Worm (Caenorhabditis elegans) whole organism, L4 larva: ENCODE data around the gene dpl-1.

Experiments used
- F49E8.2 ChIP-seq: sonication (generic microtip); optimal IDR thresholded peaks from 2 replicates; lab custom pipeline; 2016; ENCODE audit warnings: missing compliant biosample characterization, mild to moderate bottlenecking, missing genetic modification characterization, borderline replicate concordance
- T26A8.4 ChIP-seq: fragments of 200-800 bp; sonication (Bioruptor generic); IDR thresholded peaks from 2 replicates; pipeline ENCODE4 v1.3.6; 2022; ENCODE audit warnings: missing genetic modification characterization, missing compliant biosample characterization
- Y5F2A.4 ChIP-seq: fragments of 200-800 bp; sonication (Bioruptor generic); optimal IDR thresholded peaks from 2 replicates; lab custom pipeline; 2018; ENCODE audit warnings: mild to moderate bottlenecking, missing genetic modification characterization, missing compliant biosample characterization
- ZK546.5 ChIP-seq, 2 experiments: sonication (generic microtip); optimal IDR thresholded peaks; 2 replicates each; lab custom pipeline; 2017; ENCODE audit warnings: missing biosample characterization in 2 of 2, missing genetic modification characterization in 2 of 2
- aha-1 ChIP-seq: fragments of 150-350 bp; peaks from one replicate; lab custom pipeline; 2014; ENCODE audit warnings: missing biosample characterization, missing genetic modification characterization
- ama-1 ChIP-seq: fragments of 150-350 bp; optimal IDR thresholded peaks from 2 replicates; lab custom pipeline; 2014; ENCODE audit warnings: inconsistent platforms, mixed read lengths
- ces-1 ChIP-seq: fragments of 150-350 bp; sonication (generic microtip); optimal IDR thresholded peaks from 4 replicates; lab custom pipeline; 2014; ENCODE audit warnings: missing biosample characterization, missing genetic modification reagents, missing genetic modification characterization
- cey-2 ChIP-seq: sonication (generic microtip); optimal IDR thresholded peaks from 3 replicates; lab custom pipeline; 2017; ENCODE audit warnings: missing genetic modification characterization, mild to moderate bottlenecking, missing compliant biosample characterization, antibody characterized with exemption, borderline replicate concordance; ENCODE audit not compliant: insufficient read depth
- ctbp-1 ChIP-seq: fragments of 200-800 bp; sonication (Bioruptor generic); IDR thresholded peaks from 2 replicates; pipeline ENCODE4 v1.3.6; 2022; ENCODE audit warnings: missing genetic modification reagents, missing genetic modification characterization, missing compliant biosample characterization
- daf-16 ChIP-seq, 3 experiments: sonication (generic microtip); optimal IDR thresholded peaks; 2 replicates each; lab custom pipeline; 2016 to 2017; ENCODE audit warnings: missing genetic modification characterization in 3 of 3, missing genetic modification reagents in 3 of 3, mild to moderate bottlenecking in 2 of 3, missing compliant biosample characterization in 2 of 3, missing biosample characterization in 1 of 3, moderate library complexity in 1 of 3
- dve-1 ChIP-seq: sonication (generic microtip); optimal IDR thresholded peaks from 2 replicates; lab custom pipeline; 2017; ENCODE audit warnings: antibody characterized with exemption, mild to moderate bottlenecking, missing genetic modification characterization, missing compliant biosample characterization; ENCODE audit not compliant: insufficient read depth
- egl-43 ChIP-seq: fragments of 200-800 bp; sonication (Bioruptor generic); IDR thresholded peaks from 2 replicates; pipeline ENCODE4 v1.3.6; 2022; ENCODE audit warnings: missing genetic modification reagents, missing genetic modification characterization, missing compliant biosample characterization
- hif-1 ChIP-seq, 2 experiments: sonication (generic microtip); optimal IDR thresholded peaks; 2 replicates each; lab custom pipeline; 2016 to 2017; ENCODE audit warnings: missing compliant biosample characterization in 2 of 2, missing genetic modification characterization in 2 of 2, missing genetic modification reagents in 2 of 2, missing genotype in 2 of 2, mild to moderate bottlenecking in 1 of 2
- jun-1 ChIP-seq: fragments of 150-350 bp; optimal IDR thresholded peaks from 2 replicates; lab custom pipeline; 2014; ENCODE audit warnings: missing biosample characterization, missing genetic modification reagents, missing genetic modification characterization
- lin-1 ChIP-seq: fragments of 200-800 bp; sonication (Bioruptor generic); IDR thresholded peaks from 2 replicates; pipeline ENCODE4 v1.3.6; 2022; ENCODE audit warnings: missing genetic modification reagents, missing genetic modification characterization, missing compliant biosample characterization
- lin-29 ChIP-seq: fragments of 200-800 bp; sonication (Bioruptor generic); IDR thresholded peaks from 2 replicates; pipeline ENCODE4 v1.3.6; 2022; ENCODE audit warnings: missing genetic modification reagents, missing genetic modification characterization, missing compliant biosample characterization
- madf-5 ChIP-seq, 2 experiments: fragments of 200-800 bp; sonication (Bioruptor generic); IDR thresholded peaks; 2 replicates each; pipeline ENCODE4 v1.3.6; 2022; ENCODE audit warnings: missing compliant biosample characterization in 2 of 2, missing genetic modification characterization in 2 of 2
- madf-9 ChIP-seq: fragments of 200-800 bp; sonication (Bioruptor generic); conservative IDR thresholded peaks from 2 replicates; pipeline ENCODE4 v1.3.6; 2022; ENCODE audit warnings: missing genetic modification reagents, missing genetic modification characterization, missing compliant biosample characterization
- mdl-1 ChIP-seq, 2 experiments: fragments of 150-350 bp in 1 of 2; sonication (generic microtip) in 1 of 2; optimal IDR thresholded peaks; 2 replicates each; lab custom pipeline; 2014 to 2017; ENCODE audit warnings: missing biosample characterization in 2 of 2, missing genetic modification characterization in 2 of 2
- mep-1 ChIP-seq: fragments of 150-350 bp; sonication (generic microtip); optimal IDR thresholded peaks from 3 replicates; lab custom pipeline; 2014; ENCODE audit warnings: missing biosample characterization, missing genetic modification characterization
- mxl-2 ChIP-seq: fragments of 200-800 bp; sonication (Bioruptor generic); conservative IDR thresholded peaks from 2 replicates; pipeline ENCODE4 v1.3.6; 2022; ENCODE audit warnings: missing genetic modification reagents, missing genetic modification characterization, missing compliant biosample characterization
- nhr-102 ChIP-seq: sonication (generic microtip); optimal IDR thresholded peaks from 2 replicates; lab custom pipeline; 2016; ENCODE audit warnings: mild to moderate bottlenecking, missing genetic modification characterization, moderate library complexity, missing compliant biosample characterization
- nhr-237 ChIP-seq: sonication (generic microtip); optimal IDR thresholded peaks from 2 replicates; lab custom pipeline; 2017; ENCODE audit warnings: missing biosample characterization, missing genetic modification characterization
- nhr-6 ChIP-seq: fragments of 150-350 bp; optimal IDR thresholded peaks from 2 replicates; lab custom pipeline; 2014; ENCODE audit warnings: missing biosample characterization, missing genetic modification characterization
- nhr-76 ChIP-seq: fragments of 150-350 bp; optimal IDR thresholded peaks from 2 replicates; lab custom pipeline; 2014; ENCODE audit warnings: missing biosample characterization, missing genetic modification characterization
- pha-4 ChIP-seq, 2 experiments: fragments of 150-350 bp in 1 of 2; fragments of 200-800 bp in 1 of 2; sonication (Bioruptor generic) in 1 of 2; IDR thresholded peaks in 1 of 2; optimal IDR thresholded peaks in 1 of 2; 2 replicates each; pipeline versions ENCODE4 v1.3.6 to Lab custom; 2014 to 2022; ENCODE audit warnings: missing genetic modification characterization in 2 of 2, missing genetic modification reagents in 2 of 2, missing biosample characterization in 1 of 2, missing compliant biosample characterization in 1 of 2
- saeg-2 ChIP-seq: fragments of 200-800 bp; sonication (Bioruptor generic); IDR thresholded peaks from 2 replicates; pipeline ENCODE4 v1.3.6; 2022; ENCODE audit warnings: missing genetic modification reagents, missing genetic modification characterization, missing compliant biosample characterization
- skn-1 ChIP-seq: fragments of 150-350 bp; optimal IDR thresholded peaks from 2 replicates; lab custom pipeline; 2014; ENCODE audit warnings: missing biosample characterization, missing genetic modification characterization
- spr-3 ChIP-seq: fragments of 200-800 bp; sonication (Bioruptor generic); optimal IDR thresholded peaks from 2 replicates; lab custom pipeline; 2018; ENCODE audit warnings: mild to moderate bottlenecking, missing genetic modification characterization, missing compliant biosample characterization
- vab-7 ChIP-seq: fragments of 200-800 bp; sonication (Bioruptor generic); IDR thresholded peaks from 2 replicates; pipeline ENCODE4 v1.3.6; 2022; ENCODE audit warnings: missing genetic modification reagents, missing genetic modification characterization, missing compliant biosample characterization

The dpl-1 gene

DNA sequence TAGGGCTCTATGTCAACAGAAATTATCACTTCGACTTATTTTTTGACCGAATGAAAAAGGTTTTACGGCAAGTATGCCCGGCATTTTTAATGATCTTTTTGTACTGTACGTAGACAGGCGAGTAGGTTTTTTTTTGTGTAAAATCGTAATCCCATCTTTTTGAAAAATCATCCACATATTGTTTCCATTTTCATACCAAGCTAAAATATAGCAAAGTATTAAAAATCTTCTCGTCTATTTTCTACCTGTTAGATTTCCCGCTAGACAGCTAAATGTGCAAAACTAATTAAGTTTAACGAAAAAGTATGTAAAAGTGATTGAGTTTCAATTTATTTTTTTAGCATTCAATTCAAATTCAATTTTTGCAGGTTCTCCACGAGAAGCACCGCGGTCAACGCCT is 38.3 kb upstream of the dpl-1 start, which contains the start of gene C16D2.1:
Gene C16D2.1, plus strand, starts transcription at position 301 of the 400 bp plus-strand sequence.
- no peak for TF ChIP-seq Y5F2A.4
- no peak for TF ChIP-seq mxl-2
- TF ChIP-seq jun-1 (tag; lab: Kevin White, UChicago): peak; percentile 75
- TF ChIP-seq nhr-237 (tag; lab: Kevin White, UChicago): no peak
- TF ChIP-seq, all 104 proteins: peak for 1

- TF ChIP-seq nhr-102 (tag; lab: Kevin White, UChicago): no peak
- TF ChIP-seq nhr-76: no peak
- peak; percentile 48 for TF ChIP-seq mep-1 (tag; lab: Kevin White, UChicago)
- TF ChIP-seq egl-43 (GFP tag; lab: Robert Waterston, UW): no peak
- peak; percentile 18 for TF ChIP-seq Y5F2A.4
- no peak for TF ChIP-seq lin-1
- peak; percentile 92 for TF ChIP-seq jun-1 (tag; lab: Kevin White, UChicago)
- no peak for TF ChIP-seq nhr-6 (tag; lab: Kevin White, UChicago)
- TF ChIP-seq ama-1 (lab: Kevin White, UChicago): no peak
- TF ChIP-seq vab-7 (GFP tag; lab: Robert Waterston, UW): no peak
- TF ChIP-seq skn-1: no peak
Measured at ce11 chrII:9132338-9132737, 37.4 kb upstream of the dpl-1 start.

DNA sequence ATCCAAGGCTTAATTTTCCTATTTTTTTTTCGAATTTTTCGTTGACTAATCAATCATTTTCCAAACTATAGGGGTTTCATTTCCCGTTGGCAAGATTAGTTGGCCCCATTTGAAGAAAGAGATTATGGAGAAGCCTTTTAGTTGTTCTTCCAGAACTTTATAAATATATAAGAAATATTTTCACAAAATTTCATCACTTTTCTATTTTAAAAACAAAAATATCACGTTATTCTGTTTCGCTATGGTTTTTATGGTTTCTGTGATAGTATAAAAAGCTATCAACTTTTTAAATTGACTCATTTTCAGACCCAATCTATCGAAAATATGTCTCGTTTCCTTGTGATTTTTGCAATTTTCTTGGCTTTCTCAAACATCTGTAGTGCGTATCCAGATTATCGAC is 33.8 kb upstream of the dpl-1 start, which contains the start of gene nlp-78:
Gene nlp-78, plus strand, starts transcription at position 301 of the 400 bp plus-strand sequence.
- TF ChIP-seq egl-43 (GFP tag; lab: Robert Waterston, UW): no peak
- TF ChIP-seq vab-7 (GFP tag; lab: Robert Waterston, UW): no peak
- no peak for TF ChIP-seq madf-5 (GFP tag; IDR thresholded peaks at IDR 0.05; lab: Robert Waterston, UW)
- no peak for TF ChIP-seq nhr-76
- no peak for TF ChIP-seq daf-16 (GFP tag; optimal IDR thresholded peaks at IDR 0.05; lab: Kevin White, UChicago)
- TF ChIP-seq daf-16 (tag; optimal IDR thresholded peaks at IDR 0.05; lab: Kevin White, UChicago): no peak
- no peak for TF ChIP-seq ZK546.5 (tag; optimal IDR thresholded peaks at IDR 0.05; lab: Kevin White, UChicago)
- no peak for TF ChIP-seq mdl-1 (tag; optimal IDR thresholded peaks at IDR 0.05; lab: Kevin White, UChicago)
- TF ChIP-seq hif-1 (tag; optimal IDR thresholded peaks at IDR 0.05; lab: Kevin White, UChicago): no peak
- TF ChIP-seq T26A8.4 (GFP tag; lab: Robert Waterston, UW): no peak
- TF ChIP-seq aha-1 (tag; lab: Kevin White, UChicago): no peak

DNA sequence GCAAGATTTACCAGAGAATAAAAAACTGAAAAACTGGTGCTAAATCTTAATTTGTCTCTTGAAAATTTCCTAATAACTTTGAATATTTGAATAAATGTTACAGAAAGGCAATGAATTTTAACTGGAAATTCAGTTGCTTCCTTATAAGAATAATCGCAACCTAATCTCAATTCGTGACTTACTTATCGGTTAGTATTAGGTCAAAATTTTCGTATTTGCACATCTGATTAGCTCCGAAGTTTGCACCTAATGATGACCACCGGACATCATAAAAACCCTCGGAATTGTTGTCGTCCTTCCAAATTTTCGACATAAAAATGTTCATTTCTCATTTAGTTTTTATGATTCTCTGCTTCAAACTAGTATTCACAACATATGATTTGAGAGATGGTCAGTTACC is 31.9 kb upstream of the dpl-1 start, which contains the start of gene C16D2.3:
Gene C16D2.3, plus strand, starts transcription at position 301 of the 400 bp plus-strand sequence.
- TF ChIP-seq spr-3 (GFP tag; lab: Kevin White, UChicago): no peak
- TF ChIP-seq dve-1 (tag; lab: Kevin White, UChicago): no peak
- no peak for TF ChIP-seq madf-9 (GFP tag; lab: Robert Waterston, UW)
- TF ChIP-seq F49E8.2 (tag; lab: Kevin White, UChicago): no peak
- TF ChIP-seq lin-29 (GFP tag; lab: Robert Waterston, UW): no peak
- no peak for TF ChIP-seq pha-4 (GFP tag; IDR thresholded peaks at IDR 0.05; lab: Robert Waterston, UW)
- TF ChIP-seq pha-4 (tag; optimal IDR thresholded peaks at IDR 0.05; lab: Kevin White, UChicago): no peak
- TF ChIP-seq madf-5 (GFP tag; IDR thresholded peaks at IDR 0.05; lab: Robert Waterston, UW): no peak
- TF ChIP-seq, all 104 proteins: peak for 0

- TF ChIP-seq ces-1 (GFP tag; lab: Kevin White, UChicago): no peak
- TF ChIP-seq madf-5 (GFP tag; IDR thresholded peaks at IDR 0.05; lab: Robert Waterston, UW): no peak
- TF ChIP-seq saeg-2 (GFP tag; lab: Robert Waterston, UW): no peak
- TF ChIP-seq ctbp-1 (GFP tag; lab: Robert Waterston, UW): no peak
- no peak for TF ChIP-seq nhr-102 (tag; lab: Kevin White, UChicago)
- peak; percentile 42 for TF ChIP-seq aha-1 (tag; lab: Kevin White, UChicago)
- TF ChIP-seq cey-2: no peak
Measured at ce11 chrII:9139172-9139700, 30.5 kb upstream of the dpl-1 start, which contains the start of gene Y9C2UA.1. Gene Y9C2UA.1 (plus strand): TSS chrII:9139650.
